Worm (Caenorhabditis elegans) whole organism, early embryonic: ENCODE measurements around the gene C35A11.4.

Experiments used
- B0310.2 ChIP-seq: sonication (generic microtip); optimal IDR thresholded peaks from 2 replicates; lab custom pipeline; 2016; ENCODE audit warnings: mild to moderate bottlenecking, missing genetic modification characterization, missing compliant biosample characterization
- ama-1 ChIP-seq: fragments of 150-350 bp; optimal IDR thresholded peaks from 2 replicates; lab custom pipeline; 2014
- ceh-13 ChIP-seq: fragments of 200-800 bp; sonication (Bioruptor generic); optimal IDR thresholded peaks from 2 replicates; lab custom pipeline; 2018; ENCODE audit warnings: mild to moderate bottlenecking, missing genetic modification characterization, missing compliant biosample characterization
- ceh-36 ChIP-seq: sonication (generic microtip); optimal IDR thresholded peaks from 2 replicates; lab custom pipeline; 2016; ENCODE audit warnings: missing genetic modification characterization, inconsistent platforms, missing compliant biosample characterization
- flt-1 ChIP-seq: fragments of 200-800 bp; sonication (Bioruptor generic); IDR thresholded peaks from 2 replicates; pipeline ENCODE4 v1.3.6; 2022; ENCODE audit warnings: missing genetic modification characterization, missing compliant biosample characterization
- hnd-1 ChIP-seq: sonication (generic microtip); optimal IDR thresholded peaks from 2 replicates; lab custom pipeline; 2016; ENCODE audit warnings: missing genetic modification characterization, missing compliant biosample characterization
- tbx-37 ChIP-seq: fragments of 200-800 bp; sonication (Bioruptor generic); conservative IDR thresholded peaks from 2 replicates; pipeline ENCODE4 v1.3.6; 2022; ENCODE audit warnings: missing genetic modification reagents, missing genetic modification characterization, missing compliant biosample characterization
- tra-4 ChIP-seq: sonication (generic microtip); optimal IDR thresholded peaks from 2 replicates; lab custom pipeline; 2017; ENCODE audit warnings: missing genetic modification characterization, missing compliant biosample characterization

ce11 chrV:5339497-5339896 lies 53.5 kb downstream of the C35A11.4 start, which contains the start of gene srg-27:
- no peak for TF ChIP-seq ceh-13 (GFP tag; lab: Kevin White, UChicago)
- no peak for TF ChIP-seq ceh-36 (tag; lab: Kevin White, UChicago)
- no peak for TF ChIP-seq hnd-1 (tag; lab: Kevin White, UChicago)
- TF ChIP-seq flt-1, result no peak
- TF ChIP-seq B0310.2, result no peak
- no peak for TF ChIP-seq ama-1 (lab: Kevin White, UChicago)
- TF ChIP-seq tra-4 (tag; lab: Kevin White, UChicago), result no peak
- no peak for TF ChIP-seq tbx-37 (GFP tag; lab: Robert Waterston, UW)
